Fruit fly (Drosophila melanogaster): Measurements from ENCODE around the gene CG4297.
"Not testable (repeated sequence)": the region's sequence is repeated elsewhere in the genome, so short reads cannot be mapped to it uniquely, and the experiment has no call there.

Gene CG4297

dm6 chr2L:467683-468082 is 4.3 kb downstream of the CG4297 start:
- TF ChIP-seq ttk (optimal IDR thresholded peaks at IDR 0.05) (no peak), Myc (optimal IDR thresholded peaks at IDR 0.05) (no peak), h (optimal IDR thresholded peaks at IDR 0.05) (no peak), psq (optimal IDR thresholded peaks at IDR 0.05) (no peak), Sin3A (optimal IDR thresholded peaks at IDR 0.05) (no peak), insv (optimal IDR thresholded peaks at IDR 0.05) (no peak)

dm6 chr2L:455738-456137 is 16.3 kb downstream of the CG4297 start:
- no peak for TF ChIP-seq Sin3A (optimal IDR thresholded peaks at IDR 0.05)
- TF ChIP-seq insv (optimal IDR thresholded peaks at IDR 0.05): no peak
- TF ChIP-seq h (optimal IDR thresholded peaks at IDR 0.05): no peak
- TF ChIP-seq ttk (optimal IDR thresholded peaks at IDR 0.05): no peak
- no peak for TF ChIP-seq psq (optimal IDR thresholded peaks at IDR 0.05)
- no peak for TF ChIP-seq Myc (optimal IDR thresholded peaks at IDR 0.05)

dm6 chr2L:455274-455673 is 16.7 kb downstream of the CG4297 start, which contains the start of gene CG4133:
TSS of gene CG4133 (plus strand) at chr2L:455531.
- not testable (repeated sequence) for TF ChIP-seq psq, ttk, Myc (optimal IDR thresholded peaks at IDR 0.05)

dm6 chr2L:452872-453271 is 19.1 kb downstream of the CG4297 start, which contains the start of the genes crq and shv:
TSS of gene crq (minus strand) at chr2L:453024.
TSS of gene shv (plus strand) at chr2L:453108.
- TF ChIP-seq insv (optimal IDR thresholded peaks at IDR 0.05): no peak
- no peak for TF ChIP-seq psq (optimal IDR thresholded peaks at IDR 0.05)
- TF ChIP-seq ttk (optimal IDR thresholded peaks at IDR 0.05): no peak
- TF ChIP-seq Myc (optimal IDR thresholded peaks at IDR 0.05): no peak
- TF ChIP-seq Sin3A (optimal IDR thresholded peaks at IDR 0.05): no peak
- TF ChIP-seq h (optimal IDR thresholded peaks at IDR 0.05): no peak

- TF ChIP-seq Myc (optimal IDR thresholded peaks at IDR 0.05): no peak
- no peak for TF ChIP-seq h (optimal IDR thresholded peaks at IDR 0.05)
- TF ChIP-seq psq (optimal IDR thresholded peaks at IDR 0.05): no peak
- no peak for TF ChIP-seq ttk (optimal IDR thresholded peaks at IDR 0.05)
- TF ChIP-seq Sin3A (optimal IDR thresholded peaks at IDR 0.05): no peak
- no peak for TF ChIP-seq insv (optimal IDR thresholded peaks at IDR 0.05)
These were observed 20.1 kb downstream of the CG4297 start for dm6 chr2L:451705-452472.

dm6 chr2L:447124-447523 is 24.9 kb downstream of the CG4297 start:
- no peak for TF ChIP-seq Sin3A (optimal IDR thresholded peaks at IDR 0.05)
- no peak for TF ChIP-seq Myc (optimal IDR thresholded peaks at IDR 0.05)
- no peak for TF ChIP-seq insv (optimal IDR thresholded peaks at IDR 0.05)
- TF ChIP-seq ttk (optimal IDR thresholded peaks at IDR 0.05): no peak
- no peak for TF ChIP-seq psq (optimal IDR thresholded peaks at IDR 0.05)

dm6 chr2L:441927-442691 is 29.9 kb downstream of the CG4297 start:
- no peak for TF ChIP-seq Sin3A (optimal IDR thresholded peaks at IDR 0.05)
- TF ChIP-seq insv (optimal IDR thresholded peaks at IDR 0.05): no peak
- no peak for TF ChIP-seq ttk (optimal IDR thresholded peaks at IDR 0.05)
- TF ChIP-seq psq (optimal IDR thresholded peaks at IDR 0.05): no peak
- no peak for TF ChIP-seq Myc (optimal IDR thresholded peaks at IDR 0.05)
- no peak for TF ChIP-seq h (optimal IDR thresholded peaks at IDR 0.05)

dm6 chr2L:441455-441730 is 30.6 kb downstream of the CG4297 start:
- no peak for TF ChIP-seq insv (optimal IDR thresholded peaks at IDR 0.05)
- TF ChIP-seq psq (optimal IDR thresholded peaks at IDR 0.05): no peak
- TF ChIP-seq ttk (optimal IDR thresholded peaks at IDR 0.05): no peak
- TF ChIP-seq Sin3A (optimal IDR thresholded peaks at IDR 0.05): no peak
- no peak for TF ChIP-seq h (optimal IDR thresholded peaks at IDR 0.05)
- no peak for TF ChIP-seq Myc (optimal IDR thresholded peaks at IDR 0.05)

- no peak for TF ChIP-seq insv (optimal IDR thresholded peaks at IDR 0.05)
- TF ChIP-seq psq (optimal IDR thresholded peaks at IDR 0.05): no peak
- no peak for TF ChIP-seq Sin3A (optimal IDR thresholded peaks at IDR 0.05)
- no peak for TF ChIP-seq h (optimal IDR thresholded peaks at IDR 0.05)
- TF ChIP-seq Myc (optimal IDR thresholded peaks at IDR 0.05): no peak
- no peak for TF ChIP-seq ttk (optimal IDR thresholded peaks at IDR 0.05)
These were observed 31.2 kb downstream of the CG4297 start for dm6 chr2L:440638-441454.

- TF ChIP-seq insv (optimal IDR thresholded peaks at IDR 0.05) (no peak), Myc (optimal IDR thresholded peaks at IDR 0.05) (no peak), Sin3A (optimal IDR thresholded peaks at IDR 0.05) (no peak)
These were observed 32.7 kb downstream of the CG4297 start for dm6 chr2L:439339-439738.

dm6 chr2L:437498-437897 is 34.5 kb downstream of the CG4297 start:
- TF ChIP-seq insv (optimal IDR thresholded peaks at IDR 0.05): no peak
- TF ChIP-seq h (optimal IDR thresholded peaks at IDR 0.05): no peak
- no peak for TF ChIP-seq Myc (optimal IDR thresholded peaks at IDR 0.05)
- no peak for TF ChIP-seq psq (optimal IDR thresholded peaks at IDR 0.05)
- TF ChIP-seq Sin3A (optimal IDR thresholded peaks at IDR 0.05): no peak

- TF ChIP-seq h (optimal IDR thresholded peaks at IDR 0.05) (no peak), ttk (optimal IDR thresholded peaks at IDR 0.05) (no peak), Myc (optimal IDR thresholded peaks at IDR 0.05) (no peak), insv (optimal IDR thresholded peaks at IDR 0.05) (no peak), psq (optimal IDR thresholded peaks at IDR 0.05) (no peak), Sin3A (optimal IDR thresholded peaks at IDR 0.05) (no peak)
These were observed 36.6 kb downstream of the CG4297 start for dm6 chr2L:435311-435806.
